Fruit fly (Drosophila melanogaster): Measurements from ENCODE around the gene CG7945.

Gene CG7945

DNA sequence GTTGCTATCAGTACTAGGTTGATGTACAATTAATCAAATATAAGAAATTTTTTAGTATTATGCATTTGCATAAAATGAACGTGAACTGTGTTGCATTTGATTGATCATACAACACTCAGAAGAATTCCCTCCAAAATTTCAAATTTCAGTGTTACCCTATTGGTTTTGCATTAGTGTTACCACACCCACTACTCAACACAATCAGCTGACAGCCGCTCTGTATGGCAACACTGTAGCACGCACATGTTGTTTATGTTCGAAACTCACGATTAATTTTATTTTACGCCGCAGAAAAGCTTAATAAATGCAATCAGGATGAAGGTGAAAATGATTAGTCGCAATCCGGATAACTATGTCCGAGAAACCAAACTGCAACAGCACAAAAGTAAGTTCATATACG, 25.2 kb downstream of the CG7945 start, which contains the start of gene CG7275:
TSS of gene CG7275 (plus strand) at position 215 of the 400 bp plus-strand sequence.
- TF ChIP-seq CG8478 (optimal IDR thresholded peaks at IDR 0.05) (no peak), usp (GFP tag; optimal IDR thresholded peaks at IDR 0.05) (no peak), pan (optimal IDR thresholded peaks at IDR 0.05) (no peak), psq (optimal IDR thresholded peaks at IDR 0.05) (no peak), Dll (optimal IDR thresholded peaks at IDR 0.05) (no peak)

DNA sequence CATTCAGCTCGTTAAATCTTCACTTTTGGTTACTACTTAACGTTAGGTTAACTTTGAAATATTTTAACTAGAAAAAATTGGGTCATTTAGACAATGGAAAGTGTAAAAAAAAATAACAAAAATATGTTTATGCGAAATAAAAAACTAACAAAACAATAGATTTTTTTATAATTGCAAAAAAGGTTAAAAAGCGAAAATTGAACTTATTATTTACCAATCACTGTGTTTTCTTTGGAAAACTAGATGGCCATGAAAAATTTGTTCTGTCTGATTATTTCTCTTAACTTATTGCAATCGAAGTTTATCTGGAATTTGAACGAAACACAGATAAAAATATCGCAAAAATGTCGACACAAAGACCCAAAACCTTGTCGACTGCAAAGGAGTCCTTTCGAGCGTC, 26.0 kb downstream of the CG7945 start, which contains the start of gene CG7276:
TSS of gene CG7276 (plus strand) at position 301 of the 400 bp plus-strand sequence.
- TF ChIP-seq EcR (GFP tag; optimal IDR thresholded peaks at IDR 0.05): no peak
- TF ChIP-seq pan (optimal IDR thresholded peaks at IDR 0.05): no peak
- TF ChIP-seq CG8478 (optimal IDR thresholded peaks at IDR 0.05): no peak
- no peak for TF ChIP-seq Dll (optimal IDR thresholded peaks at IDR 0.05)
- TF ChIP-seq usp (GFP tag; optimal IDR thresholded peaks at IDR 0.05): no peak
- no peak for TF ChIP-seq psq (optimal IDR thresholded peaks at IDR 0.05)

DNA sequence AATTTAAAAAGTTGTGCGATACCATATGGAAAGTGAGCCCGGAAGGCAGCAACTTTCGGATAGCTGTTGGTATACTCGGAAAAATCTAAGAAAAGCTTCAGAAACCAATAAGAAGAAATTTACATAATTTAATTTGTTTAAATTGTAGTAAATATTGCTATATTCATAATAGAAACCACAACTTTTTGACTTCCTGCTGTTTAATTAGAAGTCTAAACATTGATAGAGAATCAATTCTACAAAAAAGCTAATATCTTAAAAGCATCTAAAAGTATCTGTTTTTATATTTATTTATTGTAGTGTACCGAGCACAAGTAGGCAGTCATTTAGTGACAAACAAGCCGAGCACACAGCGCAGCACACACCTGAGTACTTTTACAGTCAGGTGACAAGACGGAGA, 27.7 kb downstream of the CG7945 start, which contains the start of gene CG13455:
TSS of gene CG13455 (plus strand) at position 301 of the 400 bp plus-strand sequence.
- TF ChIP-seq EcR (GFP tag; optimal IDR thresholded peaks at IDR 0.05): no peak
- TF ChIP-seq psq (optimal IDR thresholded peaks at IDR 0.05): no peak
- TF ChIP-seq pan (optimal IDR thresholded peaks at IDR 0.05): no peak
- TF ChIP-seq CG8478 (optimal IDR thresholded peaks at IDR 0.05): no peak
- no peak for TF ChIP-seq usp (GFP tag; optimal IDR thresholded peaks at IDR 0.05)
- TF ChIP-seq Dll (optimal IDR thresholded peaks at IDR 0.05): no peak

DNA sequence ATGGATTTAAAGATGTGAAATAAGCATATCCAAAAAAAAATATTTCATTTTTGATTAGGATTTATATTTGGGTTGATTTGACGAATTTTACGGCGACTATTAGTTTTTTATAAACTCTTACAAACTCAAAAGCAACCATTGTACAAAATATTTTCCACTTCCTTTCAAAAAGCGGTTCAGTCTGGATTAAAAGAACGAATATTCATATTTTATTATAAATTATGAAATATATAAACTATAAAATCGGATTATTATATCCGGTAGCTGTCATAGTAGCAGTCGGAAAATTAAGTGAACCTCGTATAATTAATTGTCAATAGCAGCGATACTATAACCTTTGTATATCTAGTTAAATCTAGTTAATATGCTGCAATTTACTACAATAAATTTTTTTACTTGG, 28.5 kb downstream of the CG7945 start, which contains the start of gene CG12355:
TSS of gene CG12355 (minus strand) at position 101 of the 400 bp plus-strand sequence.
- TF ChIP-seq EcR (GFP tag; optimal IDR thresholded peaks at IDR 0.05) (no peak), Dll (optimal IDR thresholded peaks at IDR 0.05) (no peak), psq (optimal IDR thresholded peaks at IDR 0.05) (no peak), usp (GFP tag; optimal IDR thresholded peaks at IDR 0.05) (no peak), pan (optimal IDR thresholded peaks at IDR 0.05) (no peak), CG8478 (optimal IDR thresholded peaks at IDR 0.05) (no peak)

DNA sequence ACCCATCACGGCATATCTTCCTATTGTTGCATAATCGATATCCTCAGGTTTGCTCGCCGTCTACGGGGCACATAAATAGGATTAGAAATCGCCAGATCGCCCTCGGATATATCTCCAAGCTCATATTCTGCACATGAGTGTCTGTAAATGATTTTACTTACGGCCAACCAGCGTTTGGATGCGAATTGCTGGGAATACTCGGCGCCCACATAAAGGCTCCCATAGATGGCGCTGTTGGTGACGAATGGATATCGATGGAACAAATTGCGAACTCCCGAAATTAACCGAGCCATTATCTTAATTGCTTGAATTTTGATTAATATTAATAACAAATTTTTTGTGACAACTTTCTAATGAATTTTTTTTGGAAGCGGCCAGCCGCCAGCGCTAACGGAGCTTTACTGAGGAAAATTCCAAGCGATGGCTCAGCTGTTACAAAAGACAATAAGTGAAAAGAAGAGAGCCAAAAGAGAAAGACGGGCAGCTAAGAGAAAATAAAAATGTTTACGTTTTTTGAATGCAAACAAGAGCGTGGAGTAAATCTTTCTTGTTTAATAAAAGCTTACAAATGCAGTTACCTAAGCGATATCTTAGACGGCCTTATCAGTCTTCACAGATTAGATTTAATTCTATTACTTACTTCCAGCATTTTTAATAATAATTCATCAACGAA, 29.2 kb downstream of the CG7945 start:
- no peak for TF ChIP-seq usp (GFP tag; optimal IDR thresholded peaks at IDR 0.05)
- TF ChIP-seq Dll (optimal IDR thresholded peaks at IDR 0.05): no peak
- TF ChIP-seq pan (optimal IDR thresholded peaks at IDR 0.05): no peak
- TF ChIP-seq CG8478 (optimal IDR thresholded peaks at IDR 0.05): no peak
- TF ChIP-seq EcR (GFP tag; optimal IDR thresholded peaks at IDR 0.05): no peak
- TF ChIP-seq psq (optimal IDR thresholded peaks at IDR 0.05): no peak

DNA sequence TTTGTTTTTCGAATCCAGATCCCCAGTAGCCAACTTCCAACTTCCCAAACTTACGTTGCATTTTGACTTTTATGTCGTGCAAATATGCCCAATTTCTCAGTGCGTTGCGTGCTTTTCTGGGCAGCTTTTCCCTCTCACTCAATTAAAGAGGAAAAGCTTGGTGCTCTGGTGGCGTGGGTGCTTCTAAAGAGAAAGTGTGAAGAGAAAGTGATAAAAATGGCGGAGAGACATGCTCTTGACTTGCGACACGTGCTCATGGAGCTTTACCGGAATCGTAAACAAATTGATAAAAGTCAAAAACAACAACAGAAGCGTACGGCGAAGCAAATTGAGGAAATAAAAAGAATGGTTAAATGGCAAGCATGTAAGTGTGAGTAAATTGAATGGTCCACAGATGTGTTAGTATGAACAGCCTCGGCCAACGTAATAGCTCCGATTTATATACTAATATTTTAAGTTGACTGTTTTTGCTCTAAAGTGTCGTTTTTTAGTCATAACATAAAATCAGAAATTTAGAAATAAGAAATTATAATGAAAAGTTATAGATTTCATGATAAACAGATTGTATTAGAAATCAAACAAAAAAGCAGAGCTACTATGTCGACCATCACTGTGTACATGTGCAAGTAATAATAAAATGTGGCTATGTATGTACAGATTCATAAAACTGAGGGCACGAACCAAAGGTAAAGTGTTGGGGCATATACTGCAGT, 29.9 kb downstream of the CG7945 start:
- no peak for TF ChIP-seq Dll (optimal IDR thresholded peaks at IDR 0.05)
- no peak for TF ChIP-seq usp (GFP tag; optimal IDR thresholded peaks at IDR 0.05)
- TF ChIP-seq pan (optimal IDR thresholded peaks at IDR 0.05): no peak
- TF ChIP-seq psq (optimal IDR thresholded peaks at IDR 0.05): no peak
- no peak for TF ChIP-seq CG8478 (optimal IDR thresholded peaks at IDR 0.05)
- TF ChIP-seq EcR (GFP tag; optimal IDR thresholded peaks at IDR 0.05): no peak

DNA sequence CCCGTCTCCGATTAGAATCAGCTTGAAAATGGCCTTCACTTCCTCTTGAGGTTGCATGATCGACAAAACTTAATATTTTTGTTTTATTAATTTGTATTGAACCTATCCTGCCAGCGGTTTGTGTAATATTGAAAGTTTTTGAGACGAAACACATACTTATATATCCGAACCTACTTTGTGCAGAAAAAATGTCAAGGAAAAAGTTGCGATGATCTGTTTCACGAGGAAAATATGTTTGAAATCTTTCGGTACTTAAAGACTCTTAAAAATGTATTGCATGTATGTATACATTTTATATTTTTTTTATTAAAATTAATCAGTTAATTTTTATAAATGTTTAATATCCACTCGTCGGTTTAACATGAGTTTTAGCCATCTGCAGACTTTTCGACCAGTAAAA, 38.6 kb downstream of the CG7945 start, which contains the start of gene Ran-like:
TSS of gene Ran-like (minus strand) at position 101 of the 400 bp plus-strand sequence.
- TF ChIP-seq usp (GFP tag; optimal IDR thresholded peaks at IDR 0.05): no peak
- TF ChIP-seq psq (optimal IDR thresholded peaks at IDR 0.05): no peak
- no peak for TF ChIP-seq Dll (optimal IDR thresholded peaks at IDR 0.05)
- no peak for TF ChIP-seq pan (optimal IDR thresholded peaks at IDR 0.05)
- TF ChIP-seq CG8478 (optimal IDR thresholded peaks at IDR 0.05): no peak
- TF ChIP-seq EcR (GFP tag; optimal IDR thresholded peaks at IDR 0.05): no peak

DNA sequence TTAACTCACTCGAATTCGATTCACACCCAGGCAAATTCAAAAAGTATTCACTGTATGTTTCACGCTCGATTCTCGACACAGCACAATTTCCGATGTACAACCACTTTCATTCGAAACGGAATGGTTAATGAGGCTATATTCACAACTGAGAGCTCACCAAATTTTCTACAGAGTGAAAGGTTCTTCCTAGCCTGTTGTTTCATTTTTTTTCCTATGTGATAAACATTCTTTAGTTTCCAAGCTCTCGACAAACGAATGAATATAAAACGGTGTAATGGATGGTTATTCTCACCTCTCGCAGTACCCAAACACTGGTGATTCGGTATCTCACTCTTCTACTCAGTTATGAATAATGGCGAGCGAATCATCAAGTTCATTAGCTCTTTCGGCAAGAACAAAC, 49.9 kb downstream of the CG7945 start, which contains the start of gene cocoon:
TSS of gene cocoon (minus strand) at position 101 of the 400 bp plus-strand sequence.
- TF ChIP-seq Dll (optimal IDR thresholded peaks at IDR 0.05) (no peak), CG8478 (optimal IDR thresholded peaks at IDR 0.05) (no peak)

Measured in whole organism.